Worm (Caenorhabditis elegans): ENCODE results near the gene F54F2.9.

F54F2.9 gene

ce11 chrIII:8784500-8784899 is 42.5 kb downstream of the F54F2.9 start:
- TF ChIP-seq alr-1 (tag; optimal IDR thresholded peaks at IDR 0.05) (no peak), snpc-4 (tag; optimal IDR thresholded peaks at IDR 0.05) (no peak), nhr-10 (tag; optimal IDR thresholded peaks at IDR 0.05) (no peak), ztf-4 (tag; optimal IDR thresholded peaks at IDR 0.05) (no peak), peb-1 (tag; optimal IDR thresholded peaks at IDR 0.05) (no peak), nhr-23 (tag; optimal IDR thresholded peaks at IDR 0.05) (no peak), ZK546.5 (tag; optimal IDR thresholded peaks at IDR 0.05) (no peak), nhr-237 (tag; optimal IDR thresholded peaks at IDR 0.05) (no peak), unc-55 (GFP tag; optimal IDR thresholded peaks at IDR 0.05) (peak; percentile 49), nhr-77 (tag; optimal IDR thresholded peaks at IDR 0.05) (no peak), mdl-1 (tag; optimal IDR thresholded peaks at IDR 0.05) (no peak), elt-3 (tag; optimal IDR thresholded peaks at IDR 0.05) (no peak), dmd-4 (tag; optimal IDR thresholded peaks at IDR 0.05) (no peak), skn-1 (tag; optimal IDR thresholded peaks at IDR 0.05) (no peak), C34F6.9 (tag; optimal IDR thresholded peaks at IDR 0.05) (peak; percentile 32), elt-1 (tag; optimal IDR thresholded peaks at IDR 0.05) (no peak), ceh-82 (tag; optimal IDR thresholded peaks at IDR 0.05) (no peak)

DNA sequence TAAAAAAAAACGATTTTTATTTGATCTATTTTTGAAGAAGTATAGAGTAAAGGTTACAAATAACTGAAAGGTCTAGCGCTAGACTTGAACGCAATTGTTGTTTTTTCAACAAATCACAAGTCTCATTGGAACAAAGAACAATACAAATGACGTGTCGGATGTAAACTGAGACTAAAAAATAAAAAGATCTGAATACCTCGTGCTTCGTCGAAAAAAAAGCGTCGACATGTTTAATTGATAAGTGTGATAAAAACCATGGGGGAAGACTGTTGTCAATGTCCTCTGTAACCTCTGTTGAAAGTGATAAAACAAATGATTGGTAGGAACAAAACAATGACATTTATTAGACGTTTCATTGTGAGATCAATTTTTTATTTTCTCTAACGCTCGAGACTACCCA is 44.3 kb downstream of the F54F2.9 start:
- TF ChIP-seq nhr-25 (tag; optimal IDR thresholded peaks at IDR 0.05) = peak; percentile 51
- peak; percentile 7 for TF ChIP-seq skn-1 (tag; optimal IDR thresholded peaks at IDR 0.05)
- TF ChIP-seq nhr-21 (tag; optimal IDR thresholded peaks at IDR 0.05) = no peak
- peak; percentile 47 for TF ChIP-seq nhr-129 (tag; optimal IDR thresholded peaks at IDR 0.05)
- TF ChIP-seq peb-1 (tag; optimal IDR thresholded peaks at IDR 0.05) = no peak
- TF ChIP-seq nhr-23 (tag; optimal IDR thresholded peaks at IDR 0.05) = no peak
- no peak for TF ChIP-seq sma-3 (GFP tag; optimal IDR thresholded peaks at IDR 0.05)
- no peak for TF ChIP-seq R02D3.7 (tag; optimal IDR thresholded peaks at IDR 0.05)
- peak; percentile 67 for TF ChIP-seq sma-9 (GFP tag; optimal IDR thresholded peaks at IDR 0.05)
- TF ChIP-seq sma-9 (tag; optimal IDR thresholded peaks at IDR 0.05) = no peak
- TF ChIP-seq nhr-11 (tag; optimal IDR thresholded peaks at IDR 0.05) = no peak
- no peak for TF ChIP-seq aly-2 (tag; optimal IDR thresholded peaks at IDR 0.05)
- no peak for TF ChIP-seq ceh-16 (tag; optimal IDR thresholded peaks at IDR 0.05)
- TF ChIP-seq lsy-2 (tag; optimal IDR thresholded peaks at IDR 0.05) = peak in 1 of 2 experiments; percentile 4
- TF ChIP-seq alr-1 (tag; optimal IDR thresholded peaks at IDR 0.05) = no peak
- TF ChIP-seq nhr-10 (tag; optimal IDR thresholded peaks at IDR 0.05) = no peak
- peak; percentile 60 for TF ChIP-seq fos-1 (tag; optimal IDR thresholded peaks at IDR 0.05)
- no peak for TF ChIP-seq unc-39 (tag; optimal IDR thresholded peaks at IDR 0.05)
- TF ChIP-seq crh-2 (tag; optimal IDR thresholded peaks at IDR 0.05) = peak; percentile 67
- TF ChIP-seq F13H6.1 (tag; optimal IDR thresholded peaks at IDR 0.05) = peak; percentile 10
- TF ChIP-seq gmeb-1 (tag; optimal IDR thresholded peaks at IDR 0.05) = no peak

DNA sequence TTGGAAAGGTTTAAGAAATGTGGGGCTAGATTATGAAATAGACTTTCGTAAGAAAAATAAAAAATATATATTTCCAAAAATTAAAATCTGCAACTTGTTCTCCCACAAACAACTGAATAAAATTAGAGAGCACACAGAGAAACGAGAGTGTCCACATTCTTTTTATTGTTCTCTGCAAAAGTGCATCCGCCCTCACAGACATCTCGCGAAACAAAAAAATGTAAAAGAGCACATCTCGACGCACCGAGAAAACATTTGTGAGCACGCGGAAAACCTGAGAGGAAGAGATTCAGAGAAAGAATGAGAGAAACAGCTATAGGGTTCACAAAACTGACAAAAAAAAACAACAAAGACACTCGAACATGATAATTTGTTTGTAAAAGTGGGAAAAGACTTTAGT is 44.9 kb downstream of the F54F2.9 start:
- no peak for TF ChIP-seq nhr-23 (tag; optimal IDR thresholded peaks at IDR 0.05)
- TF ChIP-seq Y55F3AM.14 (GFP tag; optimal IDR thresholded peaks at IDR 0.05) = no peak
- peak; percentile 36 for TF ChIP-seq nhr-129 (tag; optimal IDR thresholded peaks at IDR 0.05)
- TF ChIP-seq alr-1 (tag; optimal IDR thresholded peaks at IDR 0.05) = no peak
- TF ChIP-seq C34F6.9 (tag; optimal IDR thresholded peaks at IDR 0.05) = peak; percentile 22
- TF ChIP-seq unc-55 (GFP tag; optimal IDR thresholded peaks at IDR 0.05) = peak; percentile 9
- TF ChIP-seq F13H6.1 (tag; optimal IDR thresholded peaks at IDR 0.05) = peak; percentile 38
- no peak for TF ChIP-seq mab-5 (tag; optimal IDR thresholded peaks at IDR 0.05)
- peak in 1 of 2 experiments; percentile 15 for TF ChIP-seq mdl-1 (tag; optimal IDR thresholded peaks at IDR 0.05)
- peak in 1 of 2 experiments; percentile 31 for TF ChIP-seq lsy-2 (tag; optimal IDR thresholded peaks at IDR 0.05)

DNA sequence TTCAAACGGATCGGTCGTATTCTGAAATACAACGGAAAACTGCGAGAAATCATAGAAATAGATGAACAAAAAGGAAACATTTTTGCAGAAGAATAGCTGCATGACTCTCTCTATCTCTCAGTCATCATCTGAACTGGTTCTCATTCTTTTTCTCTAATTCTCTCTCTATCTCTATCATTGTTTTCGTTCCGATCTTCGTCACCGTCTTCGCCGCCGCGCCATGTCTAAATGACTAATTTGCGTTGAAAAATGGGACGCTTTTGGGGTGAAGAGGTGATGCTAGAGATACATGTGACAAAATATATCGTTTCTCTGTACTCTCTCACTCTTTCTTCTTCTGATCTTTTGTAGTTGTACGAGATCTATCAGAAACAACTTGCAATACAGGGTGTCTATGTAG is 46.6 kb downstream of the F54F2.9 start:
- no peak for TF ChIP-seq mbf-1 (tag; optimal IDR thresholded peaks at IDR 0.05)
- no peak for TF ChIP-seq peb-1 (tag; optimal IDR thresholded peaks at IDR 0.05)
- TF ChIP-seq F13H6.1 (tag; optimal IDR thresholded peaks at IDR 0.05) = peak; percentile 29
- TF ChIP-seq C34F6.9 (tag; optimal IDR thresholded peaks at IDR 0.05) = peak; percentile 44
- TF ChIP-seq R02D3.7 (tag; optimal IDR thresholded peaks at IDR 0.05) = no peak
- peak; percentile 37 for TF ChIP-seq nhr-129 (tag; optimal IDR thresholded peaks at IDR 0.05)
- no peak for TF ChIP-seq dmd-4 (tag; optimal IDR thresholded peaks at IDR 0.05)
- TF ChIP-seq unc-39 (tag; optimal IDR thresholded peaks at IDR 0.05) = no peak
- peak; percentile 39 for TF ChIP-seq unc-55 (GFP tag; optimal IDR thresholded peaks at IDR 0.05)
- no peak for TF ChIP-seq ZK546.5 (tag; optimal IDR thresholded peaks at IDR 0.05)
- peak; percentile 95 for TF ChIP-seq nhr-25 (tag; optimal IDR thresholded peaks at IDR 0.05)
- peak; percentile 73 for TF ChIP-seq crh-2 (tag; optimal IDR thresholded peaks at IDR 0.05)
- peak; percentile 91 for TF ChIP-seq sma-3 (GFP tag; optimal IDR thresholded peaks at IDR 0.05)
- TF ChIP-seq sem-4 (tag; optimal IDR thresholded peaks at IDR 0.05) = peak; percentile 47
- TF ChIP-seq ztf-11 (tag; optimal IDR thresholded peaks at IDR 0.05) = no peak
- TF ChIP-seq mab-5 (tag; optimal IDR thresholded peaks at IDR 0.05) = no peak
- TF ChIP-seq ama-1 (optimal IDR thresholded peaks at IDR 0.05) = no peak
- TF ChIP-seq nhr-12 (tag; optimal IDR thresholded peaks at IDR 0.05) = no peak
- TF ChIP-seq ceh-16 (tag; optimal IDR thresholded peaks at IDR 0.05) = no peak
- peak; percentile 73 for TF ChIP-seq sma-9 (GFP tag; optimal IDR thresholded peaks at IDR 0.05)
- no peak for TF ChIP-seq sma-9 (tag; optimal IDR thresholded peaks at IDR 0.05)
- TF ChIP-seq Y55F3AM.14 (GFP tag; optimal IDR thresholded peaks at IDR 0.05) = no peak
- no peak for TF ChIP-seq snpc-4 (tag; optimal IDR thresholded peaks at IDR 0.05)
- TF ChIP-seq nhr-6 (tag; optimal IDR thresholded peaks at IDR 0.05) = peak; percentile 14
- TF ChIP-seq nhr-77 (tag; optimal IDR thresholded peaks at IDR 0.05) = no peak
- TF ChIP-seq lin-11 (tag; optimal IDR thresholded peaks at IDR 0.05) = no peak
- TF ChIP-seq elt-3 (tag; optimal IDR thresholded peaks at IDR 0.05) = no peak
- TF ChIP-seq gmeb-1 (tag; optimal IDR thresholded peaks at IDR 0.05) = peak; percentile 37
- TF ChIP-seq zag-1 (tag; optimal IDR thresholded peaks at IDR 0.05) = no peak
- TF ChIP-seq nhr-11 (tag; optimal IDR thresholded peaks at IDR 0.05) = no peak
- TF ChIP-seq aly-2 (tag; optimal IDR thresholded peaks at IDR 0.05) = no peak
- TF ChIP-seq ztf-4 (tag; optimal IDR thresholded peaks at IDR 0.05) = peak; percentile 3
- peak; percentile 40 for TF ChIP-seq lin-13 (GFP tag; optimal IDR thresholded peaks at IDR 0.05)
- no peak for TF ChIP-seq nhr-10 (tag; optimal IDR thresholded peaks at IDR 0.05)
- no peak for TF ChIP-seq nhr-237 (tag; optimal IDR thresholded peaks at IDR 0.05)
- no peak for TF ChIP-seq nhr-23 (tag; optimal IDR thresholded peaks at IDR 0.05)
